Worm (Caenorhabditis elegans) whole organism, L3 larva: ENCODE results near the gene hal-3.

Experiments
- R02D3.7 ChIP-seq: fragments of 150-350 bp; optimal IDR thresholded peaks from 2 replicates; lab custom pipeline; 2014; ENCODE audit warnings: missing biosample characterization, missing genetic modification characterization
- ZK546.5 ChIP-seq: sonication (generic microtip); optimal IDR thresholded peaks from 2 replicates; lab custom pipeline; 2017; ENCODE audit warnings: missing biosample characterization, missing genetic modification characterization
- ceh-82 ChIP-seq: fragments of 150-350 bp; optimal IDR thresholded peaks from 2 replicates; lab custom pipeline; 2014; ENCODE audit warnings: missing biosample characterization, missing genetic modification characterization
- elt-2 ChIP-seq: sonication (generic microtip); optimal IDR thresholded peaks from 2 replicates; lab custom pipeline; 2016; ENCODE audit warnings: missing genetic modification reagents, mild to moderate bottlenecking, missing genetic modification characterization, missing compliant biosample characterization
- lin-39 ChIP-seq: fragments of 150-350 bp; optimal IDR thresholded peaks from 2 replicates; lab custom pipeline; 2018; ENCODE audit warnings: missing biosample characterization, missing genetic modification reagents, missing genetic modification characterization
- nhr-11 ChIP-seq: fragments of 150-350 bp; optimal IDR thresholded peaks from 2 replicates; lab custom pipeline; 2014; ENCODE audit warnings: missing biosample characterization, missing genetic modification characterization
- nhr-28 ChIP-seq: fragments of 150-350 bp; optimal IDR thresholded peaks from 2 replicates; lab custom pipeline; 2014; ENCODE audit warnings: missing biosample characterization, missing genetic modification characterization
- nhr-77 ChIP-seq: fragments of 150-350 bp; optimal IDR thresholded peaks from 2 replicates; lab custom pipeline; 2014; ENCODE audit warnings: missing biosample characterization, missing genetic modification characterization
- pha-4 ChIP-seq: fragments of 150-350 bp; optimal IDR thresholded peaks from 2 replicates; lab custom pipeline; 2014; ENCODE audit warnings: missing biosample characterization, missing genetic modification reagents, missing genetic modification characterization
- skn-1 ChIP-seq: fragments of 150-350 bp; optimal IDR thresholded peaks from 2 replicates; lab custom pipeline; 2014; ENCODE audit warnings: missing biosample characterization, missing genetic modification characterization
- unc-39 ChIP-seq: sonication (generic microtip); optimal IDR thresholded peaks from 4 replicates; lab custom pipeline; 2017; ENCODE audit warnings: missing biosample characterization, missing genetic modification characterization
- unc-62 ChIP-seq: fragments of 150-350 bp; sonication (generic microtip); optimal IDR thresholded peaks from 4 replicates; lab custom pipeline; 2014; ENCODE audit warnings: missing biosample characterization, missing genetic modification reagents, missing genetic modification characterization
- ztf-4 ChIP-seq: fragments of 150-350 bp; optimal IDR thresholded peaks from 2 replicates; lab custom pipeline; 2014; ENCODE audit warnings: missing biosample characterization, missing genetic modification characterization

- TF ChIP-seq nhr-11 (tag; lab: Kevin White, UChicago) (no peak), ZK546.5 (no peak), lin-39 (no peak), pha-4 (tag; lab: Kevin White, UChicago) (no peak), nhr-77 (tag; lab: Kevin White, UChicago) (no peak), nhr-28 (no peak), elt-2 (tag; lab: Kevin White, UChicago) (no peak), R02D3.7 (tag; lab: Kevin White, UChicago) (no peak), ztf-4 (tag; lab: Kevin White, UChicago) (no peak), ceh-82 (tag; lab: Kevin White, UChicago) (no peak), skn-1 (tag; lab: Kevin White, UChicago) (no peak), unc-39 (tag; lab: Kevin White, UChicago) (no peak), unc-62 (no peak)
Measured at ce11 chrII:9596401-9596800, 20.5 kb downstream of the hal-3 start, which contains the start of gene E02H1.6.
